Worm (Caenorhabditis elegans) whole organism, L1 larva: Measurements from ENCODE around the gene aars-1.

Source experiments
- ceh-82 ChIP-seq, 3 experiments: fragments of 150-350 bp in 1 of 3; sonication (generic microtip) in 2 of 3; optimal IDR thresholded peaks; 2 replicates each; lab custom pipeline; 2014 to 2017; ENCODE audit warnings: missing biosample characterization in 3 of 3, missing genetic modification characterization in 3 of 3
- efl-1 ChIP-seq, 4 experiments: fragments of 150-350 bp; optimal IDR thresholded peaks in 3 of 4; peaks in 1 of 4; 1 replicate in 1 of 4; 2 replicates in 3 of 4; lab custom pipeline; 2014; ENCODE audit warnings: missing biosample characterization in 2 of 4, missing genetic modification characterization in 2 of 4, missing genetic modification reagents in 2 of 4
- lsy-2 ChIP-seq, 2 experiments: fragments of 150-350 bp; optimal IDR thresholded peaks; 2 replicates each; lab custom pipeline; 2014; ENCODE audit warnings: missing biosample characterization in 2 of 2, missing genetic modification characterization in 2 of 2
- zag-1 ChIP-seq: fragments of 150-350 bp; optimal IDR thresholded peaks from 2 replicates; lab custom pipeline; 2014; ENCODE audit warnings: missing biosample characterization, missing genetic modification characterization

DNA sequence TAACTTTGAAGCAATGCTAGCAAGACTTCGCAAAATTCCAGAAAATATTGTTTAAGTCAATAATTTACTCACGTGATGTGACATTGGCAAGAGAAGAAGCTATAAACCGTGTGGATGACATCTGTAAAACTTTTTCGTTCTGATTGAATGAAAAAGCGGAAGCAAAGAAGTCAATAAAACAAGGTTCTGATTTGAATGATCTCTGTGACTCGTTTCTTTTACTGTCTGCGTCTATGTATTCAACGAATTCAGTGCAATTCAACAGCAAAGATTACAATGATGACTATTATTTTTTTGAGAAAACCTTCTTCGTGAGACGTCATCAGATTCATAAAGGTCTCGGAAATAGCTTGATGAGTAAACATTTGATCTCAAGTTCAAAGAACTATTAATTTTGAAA is 28.5 kb upstream of the aars-1 start, which contains the start of gene hacl-1:
- TF ChIP-seq lsy-2 (tag; optimal IDR thresholded peaks at IDR 0.05; lab: Kevin White, UChicago): peak; percentile 29 to 40
- TF ChIP-seq zag-1 (tag; lab: Kevin White, UChicago): no peak
- no peak for TF ChIP-seq ceh-82 (tag; optimal IDR thresholded peaks at IDR 0.05; lab: Kevin White, UChicago)
- no peak for TF ChIP-seq efl-1 (optimal IDR thresholded peaks at IDR 0.05; lab: Kevin White, UChicago)
- peak in 1 of 2 experiments; percentile 91 for TF ChIP-seq efl-1 (GFP tag; optimal IDR thresholded peaks at IDR 0.05 in 1 of 2; lab: Kevin White, UChicago)
